Worm (Caenorhabditis elegans): ENCODE data around the gene hot-6.

The hot-6 gene

DNA sequence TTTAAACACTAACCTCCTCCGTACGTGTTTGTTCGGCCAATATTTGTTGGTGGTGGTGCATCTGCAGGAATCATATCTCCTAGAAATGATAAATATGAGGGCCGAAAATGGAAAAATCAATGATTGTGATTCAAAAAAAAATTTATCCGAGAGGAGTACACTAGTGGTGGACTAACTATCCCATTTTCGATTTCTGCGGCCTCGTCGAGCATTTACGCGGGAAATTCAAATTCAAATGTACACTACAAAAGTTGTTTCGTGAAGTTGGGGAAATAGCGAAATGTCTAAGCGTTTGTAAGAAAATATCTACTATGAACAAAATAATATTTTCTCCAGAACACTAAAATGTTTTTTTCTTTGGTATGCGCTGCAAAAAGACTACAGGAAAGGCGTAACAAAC lies 6.6 kb upstream of the hot-6 start (continued):
- TF ChIP-seq elt-3 (tag; optimal IDR thresholded peaks at IDR 0.05) (peak in 1 of 6 experiments; percentile 30), ztf-4 (tag; optimal IDR thresholded peaks at IDR 0.05) (no peak), alr-1 (tag; optimal IDR thresholded peaks at IDR 0.05; ENCODE audit: borderline replicate concordance) (no peak), ama-1 (optimal IDR thresholded peaks at IDR 0.05) (no peak), lin-15B (tag; optimal IDR thresholded peaks at IDR 0.05) (peak; percentile 60), unc-86 (tag; optimal IDR thresholded peaks at IDR 0.05) (peak; percentile 66), hlh-17 (GFP tag; optimal IDR thresholded peaks at IDR 0.05; ENCODE audit: borderline replicate concordance) (no peak), unc-130 (tag; optimal IDR thresholded peaks at IDR 0.05) (peak; percentile 30), xbp-1 (tag; optimal IDR thresholded peaks at IDR 0.05) (peak; percentile 80), lin-13 (GFP tag; optimal IDR thresholded peaks at IDR 0.05) (peak; percentile 56), fos-1 (tag; optimal IDR thresholded peaks at IDR 0.05) (peak; percentile 16), ceh-82 (tag; optimal IDR thresholded peaks at IDR 0.05) (peak; percentile 14 to 53 (median 18)), mef-2 (tag; optimal IDR thresholded peaks at IDR 0.05) (no peak), swsn-7 (tag; optimal IDR thresholded peaks at IDR 0.05) (peak; percentile 59), nhr-20 (tag; optimal IDR thresholded peaks at IDR 0.05) (peak; percentile 81), irx-1 (tag; optimal IDR thresholded peaks at IDR 0.05) (peak; percentile 86), pax-3 (tag; optimal IDR thresholded peaks at IDR 0.05) (peak; percentile 80), skn-1 (tag; optimal IDR thresholded peaks at IDR 0.05) (peak; percentile 45), lir-3 (tag; optimal IDR thresholded peaks at IDR 0.05; ENCODE audit: poor library complexity) (peak; percentile 93), nhr-84 (tag; optimal IDR thresholded peaks at IDR 0.05) (no peak), blmp-1 (tag; optimal IDR thresholded peaks at IDR 0.05) (peak; percentile 67), tlp-1 (tag; optimal IDR thresholded peaks at IDR 0.05) (no peak), snpc-4 (tag; optimal IDR thresholded peaks at IDR 0.05) (peak; percentile 22), zag-1 (tag; optimal IDR thresholded peaks at IDR 0.05) (no peak), hlh-4 (tag; optimal IDR thresholded peaks at IDR 0.05) (no peak), fkh-4 (tag; optimal IDR thresholded peaks at IDR 0.05; ENCODE audit: borderline replicate concordance) (peak; percentile 87), lin-14 (GFP tag; optimal IDR thresholded peaks at IDR 0.05) (peak; percentile 38), ets-5 (GFP tag; IDR thresholded peaks at IDR 0.05) (no peak), egl-13 (tag; optimal IDR thresholded peaks at IDR 0.05) (peak; percentile 66), nhr-12 (tag; optimal IDR thresholded peaks at IDR 0.05) (no peak), sup-37 (GFP tag; optimal IDR thresholded peaks at IDR 0.05) (peak; percentile 45), efl-3 (GFP tag; optimal IDR thresholded peaks at IDR 0.05) (no peak), pag-3 (tag; optimal IDR thresholded peaks at IDR 0.05; ENCODE audit: borderline replicate concordance, insufficient read depth) (no peak), unc-98 (GFP tag; IDR thresholded peaks at IDR 0.05) (peak; percentile 46; the same call in 1 of the 2 replicates), mdl-1 (tag; optimal IDR thresholded peaks at IDR 0.05) (peak in 1 of 2 experiments; percentile 28), nhr-28 (tag; optimal IDR thresholded peaks at IDR 0.05) (no peak), fkh-10 (GFP tag; optimal IDR thresholded peaks at IDR 0.05) (no peak), nhr-85 (tag) (peak; percentile 94), pqm-1 (tag; optimal IDR thresholded peaks at IDR 0.05) (no peak), Y116A8C.19 (tag; optimal IDR thresholded peaks at IDR 0.05; ENCODE audit: borderline replicate concordance) (peak; percentile 56), F16B12.6 (tag; optimal IDR thresholded peaks at IDR 0.05) (peak; percentile 12), lin-35 (GFP tag; optimal IDR thresholded peaks at IDR 0.05) (peak; percentile 93 to 97), snu-23 (GFP tag; optimal IDR thresholded peaks at IDR 0.05) (peak; percentile 73), zip-4 (GFP tag; optimal IDR thresholded peaks at IDR 0.05) (peak; percentile 11), jun-1 (tag; optimal IDR thresholded peaks at IDR 0.05) (peak; percentile 53), vab-15 (tag; optimal IDR thresholded peaks at IDR 0.05) (no peak), aly-2 (tag; optimal IDR thresholded peaks at IDR 0.05) (no peak), sox-4 (tag; optimal IDR thresholded peaks at IDR 0.05) (peak; percentile 74)
